Worm (Caenorhabditis elegans): ENCODE results near the gene gsto-3.

Gene gsto-3

ce11 chrIII:354545-355460, 26.3 kb downstream of the gsto-3 start, which contains the start of gene gei-4 (continued):
- TF ChIP-seq mdl-1 (tag; optimal IDR thresholded peaks at IDR 0.05) (peak; percentile 62 to 86), nhr-28 (tag; optimal IDR thresholded peaks at IDR 0.05) (peak; percentile 76), ztf-11 (tag; optimal IDR thresholded peaks at IDR 0.05) (no peak), arid-1 (GFP tag; conservative IDR thresholded peaks at IDR 0.05) (no peak; the same call in 1 of the 2 replicates), aha-1 (tag) (peak; percentile 86), skn-1 (tag; optimal IDR thresholded peaks at IDR 0.05) (no peak), ceh-44 (GFP tag; IDR thresholded peaks at IDR 0.05) (no peak), spr-1 (tag; optimal IDR thresholded peaks at IDR 0.05) (peak; percentile 91), ama-1 (optimal IDR thresholded peaks at IDR 0.05) (peak; percentile 85), sdz-12 (GFP tag; optimal IDR thresholded peaks at IDR 0.05) (no peak), D1046.2 (GFP tag; IDR thresholded peaks at IDR 0.05) (0 out of 2 replicates have a peak, but pooled peaks have one; percentile 48), saeg-2 (GFP tag; IDR thresholded peaks at IDR 0.05) (peak; percentile 73; the same call in 1 of the 2 replicates), nhr-6 (tag; optimal IDR thresholded peaks at IDR 0.05) (peak; percentile 19), zfp-2 (tag; optimal IDR thresholded peaks at IDR 0.05) (no peak), T26A8.4 (GFP tag; IDR thresholded peaks at IDR 0.05) (no peak; the same call in none of the 2 replicates), duxl-1 (tag; optimal IDR thresholded peaks at IDR 0.05; ENCODE audit: poor library complexity) (peak; percentile 48), egl-43 (GFP tag; IDR thresholded peaks at IDR 0.05) (peak; percentile 68; the same call in 1 of the 2 replicates), nhr-10 (tag; optimal IDR thresholded peaks at IDR 0.05) (peak; percentile 14), ceh-32 (tag; optimal IDR thresholded peaks at IDR 0.05; ENCODE audit: poor library complexity) (no peak), unc-62 (GFP tag; optimal IDR thresholded peaks at IDR 0.05 in 1 of 2) (peak in 1 of 2 experiments; percentile 100), unc-62 (tag; optimal IDR thresholded peaks at IDR 0.05) (no peak), lin-29 (GFP tag; IDR thresholded peaks at IDR 0.05) (no peak), php-3 (GFP tag; IDR thresholded peaks at IDR 0.05) (peak; percentile 49; the same call in 1 of the 2 replicates), egl-27 (tag; optimal IDR thresholded peaks at IDR 0.05) (no peak), nhr-25 (tag; optimal IDR thresholded peaks at IDR 0.05; ENCODE audit: borderline replicate concordance, insufficient read depth) (peak; percentile 88), ceh-82 (tag; optimal IDR thresholded peaks at IDR 0.05) (no peak), hmg-1.1 (GFP tag; IDR thresholded peaks at IDR 0.05) (peak; percentile 95), hif-1 (tag; optimal IDR thresholded peaks at IDR 0.05) (peak in 1 of 2 experiments; percentile 44), daf-16 (GFP tag; optimal IDR thresholded peaks at IDR 0.05) (peak; percentile 55 to 80), daf-16 (tag; optimal IDR thresholded peaks at IDR 0.05) (peak; percentile 88), dmd-8 (GFP tag; IDR thresholded peaks at IDR 0.05) (0 out of 2 replicates have a peak, but pooled peaks have one; percentile 51), hlh-30 (tag; optimal IDR thresholded peaks at IDR 0.05; ENCODE audit: insufficient read depth) (peak; percentile 98), fkh-10 (GFP tag; optimal IDR thresholded peaks at IDR 0.05) (peak; percentile 93), T20F7.1 (GFP tag; optimal IDR thresholded peaks at IDR 0.05) (peak; percentile 69), Y48G9A.11 (GFP tag; IDR thresholded peaks at IDR 0.05) (no peak), mes-2 (tag; optimal IDR thresholded peaks at IDR 0.05; ENCODE audit: poor library complexity, severe bottlenecking) (peak; percentile 64), F44E2.7 (GFP tag; IDR thresholded peaks at IDR 0.05) (0 out of 2 replicates have a peak, but pooled peaks have one; percentile 24), lsy-2 (tag; optimal IDR thresholded peaks at IDR 0.05) (peak; percentile 17 to 69), mdt-29 (GFP tag; IDR thresholded peaks at IDR 0.05) (peak; percentile 22), daf-12 (tag; optimal IDR thresholded peaks at IDR 0.05) (no peak), pqm-1 (tag; optimal IDR thresholded peaks at IDR 0.05) (no peak), nhr-41 (GFP tag; IDR thresholded peaks at IDR 0.05) (no peak), daf-8 (GFP tag; IDR thresholded peaks at IDR 0.05) (no peak), lir-3 (tag; optimal IDR thresholded peaks at IDR 0.05) (no peak), F37D6.2 (tag; optimal IDR thresholded peaks at IDR 0.05) (peak; percentile 70), cey-2 (tag; optimal IDR thresholded peaks at IDR 0.05; ENCODE audit: borderline replicate concordance, insufficient read depth) (no peak), rbr-2 (tag; optimal IDR thresholded peaks at IDR 0.05) (peak; percentile 91), snpc-4 (tag; optimal IDR thresholded peaks at IDR 0.05) (no peak)

All from whole organism, L4 larva.